Worm (Caenorhabditis elegans): Measurements from ENCODE around the gene ZK84.1.

DNA sequence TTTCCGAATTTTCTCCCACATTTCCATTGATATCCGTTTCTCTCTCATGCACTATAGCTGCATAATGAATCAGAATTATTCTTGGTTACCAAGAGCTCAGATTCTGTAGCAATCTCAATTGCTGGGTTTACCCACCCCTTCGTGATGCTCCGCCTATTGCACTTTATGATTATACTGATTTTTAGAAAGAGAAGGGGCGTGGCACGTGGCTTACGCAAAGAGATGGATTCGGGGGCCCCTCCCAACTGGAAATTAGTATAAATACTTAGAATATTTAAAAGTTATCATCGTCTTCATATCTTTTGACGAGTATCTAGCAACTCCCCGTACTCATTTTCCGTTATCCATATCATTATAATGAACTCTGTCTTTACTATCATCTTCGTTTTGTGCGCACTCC, 20.3 kb upstream of the ZK84.1 start, which contains the start of gene ins-6:
- TF ChIP-seq che-1 (tag; optimal IDR thresholded peaks at IDR 0.05) (no peak), fkh-10 (GFP tag; optimal IDR thresholded peaks at IDR 0.05) (no peak), hlh-15 (tag; optimal IDR thresholded peaks at IDR 0.05) (no peak), ama-1 (optimal IDR thresholded peaks at IDR 0.05) (no peak)

Measured in whole organism, late embryonic.